Worm (Caenorhabditis elegans): ENCODE measurements around the gene sra-28.

Gene sra-28

DNA sequence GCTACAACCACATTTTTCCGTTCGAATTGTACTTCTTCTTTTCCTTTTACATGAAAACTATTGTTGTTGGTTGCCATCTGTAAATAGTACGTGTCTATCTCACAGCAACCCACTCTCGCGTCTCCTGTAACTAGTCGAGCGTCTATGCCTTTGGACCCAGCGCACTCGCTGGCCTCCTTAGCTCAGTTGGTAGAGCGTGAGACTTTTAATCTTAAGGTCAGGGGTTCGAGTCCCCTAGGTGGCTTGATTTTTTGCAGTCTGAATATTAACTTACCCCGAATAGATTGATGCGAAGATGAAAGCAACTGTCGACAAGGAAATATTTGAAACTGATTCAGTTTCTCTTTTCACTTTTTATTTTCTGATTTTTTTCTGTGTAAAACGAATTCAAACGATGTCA lies 8.5 kb downstream of the sra-28 start, which contains the start of gene mpz-3:
Gene mpz-3, minus strand, starts transcription at position 320 of the 400 bp plus-strand sequence.
- peak; percentile 10 for TF ChIP-seq ceh-34 (tag; optimal IDR thresholded peaks at IDR 0.05)
- TF ChIP-seq ceh-30 (tag; optimal IDR thresholded peaks at IDR 0.05), result no peak
- TF ChIP-seq mec-3 (tag; optimal IDR thresholded peaks at IDR 0.05; ENCODE audit: borderline replicate concordance), result no peak
- peak; percentile 42 for TF ChIP-seq ceh-6 (GFP tag; optimal IDR thresholded peaks at IDR 0.05)
- TF ChIP-seq dmd-4 (tag; optimal IDR thresholded peaks at IDR 0.05; ENCODE audit: borderline replicate concordance), result no peak
- TF ChIP-seq pax-1 (tag; optimal IDR thresholded peaks at IDR 0.05), result no peak
- no peak for TF ChIP-seq C08G9.2 (tag; optimal IDR thresholded peaks at IDR 0.05)
- TF ChIP-seq ceh-31 (tag; optimal IDR thresholded peaks at IDR 0.05), result peak; percentile 23
- no peak for TF ChIP-seq ceh-24 (tag; optimal IDR thresholded peaks at IDR 0.05)
- peak; percentile 23 for TF ChIP-seq fax-1 (tag; optimal IDR thresholded peaks at IDR 0.05)
- TF ChIP-seq nfya-1 (tag; optimal IDR thresholded peaks at IDR 0.05), result no peak
- no peak for TF ChIP-seq pha-4 (tag; optimal IDR thresholded peaks at IDR 0.05)
- TF ChIP-seq tbx-2 (tag; optimal IDR thresholded peaks at IDR 0.05), result peak; percentile 39
- TF ChIP-seq sox-4 (tag; optimal IDR thresholded peaks at IDR 0.05), result peak; percentile 37
- peak; percentile 47 for TF ChIP-seq hlh-6 (tag; optimal IDR thresholded peaks at IDR 0.05)
- TF ChIP-seq dve-1 (tag; optimal IDR thresholded peaks at IDR 0.05), result peak; percentile 30
- TF ChIP-seq ceh-14 (tag; optimal IDR thresholded peaks at IDR 0.05), result no peak
- no peak for TF ChIP-seq tbx-7 (tag; optimal IDR thresholded peaks at IDR 0.05)
- TF ChIP-seq odd-2 (tag; optimal IDR thresholded peaks at IDR 0.05), result no peak
- TF ChIP-seq ceh-2 (tag; optimal IDR thresholded peaks at IDR 0.05), result peak; percentile 2
- TF ChIP-seq hlh-13 (GFP tag; optimal IDR thresholded peaks at IDR 0.05), result no peak
- TF ChIP-seq elt-2 (tag; optimal IDR thresholded peaks at IDR 0.05), result peak; percentile 49
- TF ChIP-seq ceh-18 (tag; optimal IDR thresholded peaks at IDR 0.05), result no peak
- TF ChIP-seq C38D4.7 (GFP tag; optimal IDR thresholded peaks at IDR 0.05), result peak; percentile 8
- peak; percentile 27; the same call in 1 of the 2 replicates for TF ChIP-seq sox-2 (GFP tag; IDR thresholded peaks at IDR 0.05)
- peak; percentile 55 for TF ChIP-seq ttx-3 (tag; optimal IDR thresholded peaks at IDR 0.05)
- TF ChIP-seq nhr-11 (tag; optimal IDR thresholded peaks at IDR 0.05), result no peak
- TF ChIP-seq T23F11.4 (GFP tag; optimal IDR thresholded peaks at IDR 0.05), result no peak
- TF ChIP-seq unc-55 (GFP tag; optimal IDR thresholded peaks at IDR 0.05), result no peak
- peak; percentile 39 for TF ChIP-seq lin-11 (tag; optimal IDR thresholded peaks at IDR 0.05)
- no peak for TF ChIP-seq hlh-30 (tag; optimal IDR thresholded peaks at IDR 0.05; ENCODE audit: insufficient read depth)
- TF ChIP-seq K02D7.2 (tag; optimal IDR thresholded peaks at IDR 0.05), result peak; percentile 10
- TF ChIP-seq sdc-2 (tag; optimal IDR thresholded peaks at IDR 0.05), result no peak
- no peak for TF ChIP-seq fkh-10 (GFP tag; optimal IDR thresholded peaks at IDR 0.05)
- peak; percentile 2 for TF ChIP-seq syd-9 (tag; optimal IDR thresholded peaks at IDR 0.05)
- TF ChIP-seq ceh-48 (tag; optimal IDR thresholded peaks at IDR 0.05), result no peak
- no peak for TF ChIP-seq ama-1 (optimal IDR thresholded peaks at IDR 0.05)
- TF ChIP-seq pha-2 (tag; optimal IDR thresholded peaks at IDR 0.05), result no peak
- TF ChIP-seq ztf-16 (tag; optimal IDR thresholded peaks at IDR 0.05), result peak; percentile 20
- peak; percentile 38 for TF ChIP-seq pat-9 (tag; optimal IDR thresholded peaks at IDR 0.05)
- TF ChIP-seq ceh-22 (tag; optimal IDR thresholded peaks at IDR 0.05), result no peak
- peak; percentile 60; the same call in 1 of the 2 replicates for TF ChIP-seq unc-3 (GFP tag; conservative IDR thresholded peaks at IDR 0.05)
- TF ChIP-seq unc-3 (tag; optimal IDR thresholded peaks at IDR 0.05), result peak; percentile 5
- no peak for TF ChIP-seq ceh-9 (tag; optimal IDR thresholded peaks at IDR 0.05)
- TF ChIP-seq che-1 (tag; optimal IDR thresholded peaks at IDR 0.05), result peak; percentile 20
- peak; percentile 36 for TF ChIP-seq ceh-19 (GFP tag; optimal IDR thresholded peaks at IDR 0.05)
- TF ChIP-seq pqm-1 (tag; optimal IDR thresholded peaks at IDR 0.05), result no peak
- peak; percentile 49 for TF ChIP-seq nhr-232 (tag; optimal IDR thresholded peaks at IDR 0.05)
- TF ChIP-seq Y22D7AL.16 (tag; optimal IDR thresholded peaks at IDR 0.05), result peak; percentile 32
- TF ChIP-seq eyg-1 (tag; optimal IDR thresholded peaks at IDR 0.05), result no peak
- TF ChIP-seq npax-4 (tag; optimal IDR thresholded peaks at IDR 0.05), result peak; percentile 16
